Worm (Caenorhabditis elegans) whole organism, late embryonic: ENCODE measurements around the gene rsks-1.

Source experiments
- F13H6.1 ChIP-seq: sonication (generic microtip); optimal IDR thresholded peaks from 2 replicates; lab custom pipeline; 2016; ENCODE audit warnings: missing genetic modification characterization, missing compliant biosample characterization
- T23F11.4 ChIP-seq: fragments of 200-800 bp; sonication (Bioruptor generic); optimal IDR thresholded peaks from 2 replicates; lab custom pipeline; 2018; ENCODE audit warnings: mild to moderate bottlenecking, missing genetic modification characterization, missing compliant biosample characterization
- ahr-1 ChIP-seq: sonication (generic microtip); optimal IDR thresholded peaks from 2 replicates; lab custom pipeline; 2016; ENCODE audit warnings: missing genetic modification characterization, missing compliant biosample characterization
- ama-1 ChIP-seq: fragments of 150-350 bp; optimal IDR thresholded peaks from 2 replicates; lab custom pipeline; 2014
- ceh-6 ChIP-seq: fragments of 200-800 bp; sonication (Bioruptor generic); optimal IDR thresholded peaks from 2 replicates; lab custom pipeline; 2018; ENCODE audit warnings: mild to moderate bottlenecking, missing genetic modification characterization, missing compliant biosample characterization
- eyg-1 ChIP-seq: sonication (generic microtip); optimal IDR thresholded peaks from 2 replicates; lab custom pipeline; 2016; ENCODE audit warnings: missing genotype, missing genetic modification characterization, missing compliant biosample characterization
- nhr-11 ChIP-seq: fragments of 150-350 bp; optimal IDR thresholded peaks from 2 replicates; lab custom pipeline; 2014; ENCODE audit warnings: missing biosample characterization, missing genetic modification characterization
- pha-4 ChIP-seq: fragments of 150-350 bp; optimal IDR thresholded peaks from 2 replicates; lab custom pipeline; 2018; ENCODE audit warnings: missing biosample characterization, missing genetic modification reagents, missing genetic modification characterization
- pros-1 ChIP-seq: fragments of 150-350 bp; optimal IDR thresholded peaks from 2 replicates; lab custom pipeline; 2014; ENCODE audit warnings: missing biosample characterization, missing genetic modification reagents, missing genetic modification characterization
- ref-2 ChIP-seq: sonication (generic microtip); optimal IDR thresholded peaks from 2 replicates; lab custom pipeline; 2016; ENCODE audit warnings: missing genetic modification characterization, missing compliant biosample characterization
- tbx-2 ChIP-seq: sonication (generic microtip); optimal IDR thresholded peaks from 2 replicates; lab custom pipeline; 2016; ENCODE audit warnings: missing genetic modification characterization, missing compliant biosample characterization
- unc-3 ChIP-seq, 2 experiments: fragments of 200-800 bp in 1 of 2; sonication (Bioruptor generic) in 1 of 2; sonication (generic microtip) in 1 of 2; conservative IDR thresholded peaks in 1 of 2; optimal IDR thresholded peaks in 1 of 2; 2 replicates each; pipeline versions ENCODE4 v1.3.6 to Lab custom; 2016 to 2022; ENCODE audit warnings: missing compliant biosample characterization in 2 of 2, missing genetic modification characterization in 2 of 2, missing genetic modification reagents in 1 of 2

ce11 chrIII:11195553-11195952 is 49.4 kb upstream of the rsks-1 start:
- no peak for TF ChIP-seq tbx-2
- TF ChIP-seq pha-4 (tag; lab: Kevin White, UChicago) = no peak
- no peak for TF ChIP-seq F13H6.1 (tag; lab: Kevin White, UChicago)
- TF ChIP-seq pros-1 = no peak
- TF ChIP-seq ahr-1 (tag; lab: Kevin White, UChicago) = no peak
- no peak for TF ChIP-seq T23F11.4
- no peak for TF ChIP-seq unc-3 (GFP tag; conservative IDR thresholded peaks at IDR 0.05; lab: Robert Waterston, UW)
- TF ChIP-seq unc-3 (tag; optimal IDR thresholded peaks at IDR 0.05; lab: Kevin White, UChicago) = no peak
- no peak for TF ChIP-seq ama-1 (lab: Kevin White, UChicago)
- TF ChIP-seq ceh-6 = no peak
- TF ChIP-seq eyg-1 = no peak
- TF ChIP-seq ref-2 = no peak
- TF ChIP-seq nhr-11 = no peak
